Worm (Caenorhabditis elegans) whole organism, L4 larva: ENCODE results near the gene nep-18.

Experiments used
- ama-1 ChIP-seq: fragments of 150-350 bp; optimal IDR thresholded peaks from 2 replicates; lab custom pipeline; 2014; ENCODE audit warnings: inconsistent platforms, mixed read lengths
- daf-12 ChIP-seq: fragments of 150-350 bp; optimal IDR thresholded peaks from 2 replicates; lab custom pipeline; 2014; ENCODE audit warnings: missing biosample characterization, missing genetic modification reagents, missing genetic modification characterization
- dmd-6 ChIP-seq: fragments of 200-800 bp; sonication (Bioruptor generic); IDR thresholded peaks from 2 replicates; pipeline ENCODE4 v1.3.6; 2022; ENCODE audit warnings: missing genetic modification reagents, missing genetic modification characterization, missing compliant biosample characterization
- lir-3 ChIP-seq: sonication (generic microtip); optimal IDR thresholded peaks from 2 replicates; lab custom pipeline; 2016; ENCODE audit warnings: mild to moderate bottlenecking, missing genetic modification characterization, missing compliant biosample characterization
- nhr-237 ChIP-seq: sonication (generic microtip); optimal IDR thresholded peaks from 2 replicates; lab custom pipeline; 2017; ENCODE audit warnings: missing biosample characterization, missing genetic modification characterization
- unc-62 ChIP-seq, 3 experiments: fragments of 150-350 bp in 1 of 3; sonication (generic microtip); optimal IDR thresholded peaks in 2 of 3; peaks in 1 of 3; 1 replicate in 1 of 3; 2 replicates in 2 of 3; lab custom pipeline; 2014 to 2017; ENCODE audit warnings: missing biosample characterization in 3 of 3, missing genetic modification characterization in 3 of 3, missing genetic modification reagents in 3 of 3, missing genotype in 1 of 3
- vab-7 ChIP-seq: fragments of 200-800 bp; sonication (Bioruptor generic); IDR thresholded peaks from 2 replicates; pipeline ENCODE4 v1.3.6; 2022; ENCODE audit warnings: missing genetic modification reagents, missing genetic modification characterization, missing compliant biosample characterization
- ztf-11 ChIP-seq: fragments of 150-350 bp; optimal IDR thresholded peaks from 2 replicates; lab custom pipeline; 2014; ENCODE audit warnings: missing biosample characterization, missing genetic modification characterization

ce11 chrII:2585493-2585892 is 21.6 kb upstream of the nep-18 start, which contains the start of gene sri-36:
- TF ChIP-seq dmd-6 (GFP tag; lab: Robert Waterston, UW) (no peak), lir-3 (tag; lab: Kevin White, UChicago) (no peak), unc-62 (GFP tag; optimal IDR thresholded peaks at IDR 0.05 in 1 of 2; lab: Kevin White, UChicago) (no peak), unc-62 (tag; optimal IDR thresholded peaks at IDR 0.05; lab: Kevin White, UChicago) (no peak), ama-1 (lab: Kevin White, UChicago) (no peak), nhr-237 (tag; lab: Kevin White, UChicago) (no peak), daf-12 (tag; lab: Kevin White, UChicago) (no peak), vab-7 (no peak), ztf-11 (tag; lab: Kevin White, UChicago) (no peak)
